Fruit fly (Drosophila melanogaster) whole organism, embryonic: ENCODE measurements around the gene SerRS-m.

Source experiments
- Blimp-1 ChIP-seq: fragments of 200-800 bp; sonication (Bioruptor generic); optimal IDR thresholded peaks from 3 replicates; lab custom pipeline; 2018; ENCODE audit warnings: missing biosample characterization, missing genetic modification characterization, mild to moderate bottlenecking, moderate library complexity, missing genetic modification reagents
- CG10543 ChIP-seq: fragments of 200-800 bp; sonication (Bioruptor generic); optimal IDR thresholded peaks from 3 replicates; lab custom pipeline; 2017; ENCODE audit warnings: missing biosample characterization, mild to moderate bottlenecking, missing genetic modification characterization, moderate library complexity
- CG12391 ChIP-seq: fragments of 200-800 bp; sonication (Bioruptor generic); optimal IDR thresholded peaks from 3 replicates; lab custom pipeline; 2018; ENCODE audit warnings: missing biosample characterization, mild to moderate bottlenecking, missing genetic modification characterization, moderate library complexity
- CG13296 ChIP-seq: fragments of 200-800 bp; sonication (Bioruptor generic); optimal IDR thresholded peaks from 3 replicates; lab custom pipeline; 2018; ENCODE audit warnings: missing biosample characterization, mild to moderate bottlenecking, missing genetic modification characterization
- CG13775 ChIP-seq: fragments of 200-800 bp; sonication (Bioruptor generic); optimal IDR thresholded peaks from 3 replicates; lab custom pipeline; 2017; ENCODE audit warnings: missing biosample characterization, mild to moderate bottlenecking, missing genetic modification characterization
- CG14965 ChIP-seq: fragments of 200-800 bp; sonication (Bioruptor generic); optimal IDR thresholded peaks from 2 replicates; lab custom pipeline; 2016; ENCODE audit warnings: missing biosample characterization, missing genetic modification characterization, borderline replicate concordance
- CG15601 ChIP-seq: fragments of 200-800 bp; sonication (Bioruptor generic); optimal IDR thresholded peaks from 3 replicates; lab custom pipeline; 2019; ENCODE audit warnings: missing biosample characterization, mild to moderate bottlenecking, missing genetic modification characterization, moderate library complexity
- CG17186 ChIP-seq: fragments of 200-800 bp; sonication (Bioruptor generic); optimal IDR thresholded peaks from 3 replicates; lab custom pipeline; 2017; ENCODE audit warnings: missing biosample characterization, missing genetic modification reagents, missing genetic modification characterization
- CG18619 ChIP-seq: fragments of 200-800 bp; sonication (Bioruptor generic); optimal IDR thresholded peaks from 3 replicates; lab custom pipeline; 2017; ENCODE audit warnings: missing biosample characterization, mild to moderate bottlenecking, missing genetic modification characterization
- CG30020 ChIP-seq: fragments of 200-800 bp; optimal IDR thresholded peaks from 2 replicates; lab custom pipeline; 2019; ENCODE audit warnings: missing biosample characterization, mild to moderate bottlenecking, missing genetic modification characterization, moderate library complexity
- CG31441 ChIP-seq: fragments of 200-800 bp; sonication (Bioruptor generic); IDR thresholded peaks from 2 replicates; pipeline ENCODE4 v1.3.6; 2022; ENCODE audit warnings: missing biosample characterization, missing genetic modification characterization
- CG32532 ChIP-seq: fragments of 200-800 bp; sonication (Bioruptor generic); IDR thresholded peaks from 2 replicates; pipeline ENCODE4 v1.3.6; 2022; ENCODE audit warnings: missing biosample characterization, missing genetic modification characterization
- CG42726 ChIP-seq: fragments of 200-800 bp; sonication (Bioruptor generic); IDR thresholded peaks from 2 replicates; pipeline ENCODE4 v1.3.6; 2022; ENCODE audit warnings: missing biosample characterization, missing genetic modification characterization; ENCODE audit not compliant: partially characterized antibody
- CG6683 ChIP-seq: fragments of 200-800 bp; sonication (Bioruptor generic); optimal IDR thresholded peaks from 2 replicates; lab custom pipeline; 2017; ENCODE audit warnings: missing biosample characterization, mild to moderate bottlenecking, missing genetic modification characterization, missing genetic modification reagents
- CG6765 ChIP-seq: fragments of 200-800 bp; sonication (Bioruptor generic); optimal IDR thresholded peaks from 3 replicates; lab custom pipeline; 2017; ENCODE audit warnings: missing biosample characterization, mild to moderate bottlenecking, missing genetic modification characterization
- CG6854 ChIP-seq: fragments of 200-800 bp; sonication (Bioruptor generic); optimal IDR thresholded peaks from 3 replicates; lab custom pipeline; 2017; ENCODE audit warnings: missing biosample characterization, mild to moderate bottlenecking, missing genetic modification characterization
- CG9797 ChIP-seq: fragments of 200-800 bp; sonication (Bioruptor generic); optimal IDR thresholded peaks from 3 replicates; lab custom pipeline; 2018; ENCODE audit warnings: missing biosample characterization, mild to moderate bottlenecking, missing genetic modification characterization
- Chrac-16 ChIP-seq: fragments of 200-800 bp; sonication (Bioruptor generic); optimal IDR thresholded peaks from 3 replicates; lab custom pipeline; 2016; ENCODE audit warnings: missing biosample characterization, missing genetic modification characterization
- Deaf1 ChIP-seq: fragments of 200-800 bp; optimal IDR thresholded peaks from 3 replicates; lab custom pipeline; 2019; ENCODE audit warnings: missing biosample characterization, mild to moderate bottlenecking, missing genetic modification characterization, moderate library complexity
- Dek ChIP-seq: fragments of 200-800 bp; sonication (Bioruptor generic); optimal IDR thresholded peaks from 3 replicates; lab custom pipeline; 2019; ENCODE audit warnings: missing biosample characterization, mild to moderate bottlenecking, missing genetic modification characterization, moderate library complexity
- Dp ChIP-seq: fragments of 200-800 bp; sonication (Bioruptor generic); optimal IDR thresholded peaks from 2 replicates; lab custom pipeline; 2018; ENCODE audit warnings: missing biosample characterization, mild to moderate bottlenecking, missing genetic modification characterization, moderate library complexity
- Ets65A ChIP-seq: fragments of 200-800 bp; sonication (Bioruptor generic); peaks from one replicate; lab custom pipeline; 2016; ENCODE audit warnings: missing biosample characterization, missing genetic modification characterization
- H15 ChIP-seq: fragments of 200-800 bp; sonication (Bioruptor generic); IDR thresholded peaks from 3 replicates; pipeline ENCODE4 v1.3.6; 2022; ENCODE audit warnings: missing biosample characterization, missing genetic modification characterization
- HLH4C ChIP-seq: fragments of 200-800 bp; sonication (Bioruptor generic); IDR thresholded peaks from 3 replicates; pipeline ENCODE4 v1.3.6; 2022; ENCODE audit warnings: missing biosample characterization, missing genetic modification characterization; ENCODE audit not compliant: partially characterized antibody
- HLHmδ ChIP-seq: fragments of 200-800 bp; sonication (Bioruptor generic); optimal IDR thresholded peaks from 2 replicates; lab custom pipeline; 2018; ENCODE audit warnings: missing biosample characterization, mild to moderate bottlenecking, missing genetic modification characterization, moderate library complexity
- Poxn ChIP-seq: fragments of 200-800 bp; sonication (Bioruptor generic); IDR thresholded peaks from 2 replicates; pipeline ENCODE4 v1.3.6; 2022; ENCODE audit warnings: missing biosample characterization, missing genetic modification characterization
- Ptx1 ChIP-seq: fragments of 200-800 bp; sonication (Bioruptor generic); IDR thresholded peaks from 2 replicates; pipeline ENCODE4 v1.3.6; 2022; ENCODE audit warnings: missing biosample characterization, missing genetic modification characterization
- Six4 ChIP-seq: fragments of 200-800 bp; sonication (Bioruptor generic); optimal IDR thresholded peaks from 2 replicates; lab custom pipeline; 2016; ENCODE audit warnings: missing biosample characterization, missing genetic modification characterization
- Sry-δ ChIP-seq: fragments of 200-800 bp; sonication (Bioruptor generic); optimal IDR thresholded peaks from 2 replicates; lab custom pipeline; 2016; ENCODE audit warnings: missing biosample characterization, missing genetic modification characterization
- Vsx1 ChIP-seq: fragments of 200-800 bp; sonication (Bioruptor generic); optimal IDR thresholded peaks from 2 replicates; lab custom pipeline; 2017; ENCODE audit warnings: missing biosample characterization, mild to moderate bottlenecking, missing genetic modification characterization, missing genetic modification reagents
- Xrp1 ChIP-seq: fragments of 200-800 bp; sonication (Bioruptor generic); IDR thresholded peaks from 2 replicates; pipeline ENCODE4 v1.3.6; 2022; ENCODE audit warnings: missing biosample characterization, missing genetic modification characterization
- br ChIP-seq: fragments of >200 bp; optimal IDR thresholded peaks from 2 replicates; lab custom pipeline; 2017
- chif ChIP-seq, 2 experiments: fragments of 200-800 bp; sonication (Bioruptor generic); optimal IDR thresholded peaks; 3 replicates each; lab custom pipeline; 2016; ENCODE audit warnings: missing biosample characterization in 2 of 2, missing genetic modification characterization in 2 of 2
- chinmo ChIP-seq: fragments of 200-800 bp; sonication (Bioruptor generic); IDR thresholded peaks from 4 replicates; pipeline ENCODE4 v1.3.6; 2022; ENCODE audit warnings: missing biosample characterization, missing genetic modification characterization; ENCODE audit not compliant: partially characterized antibody
- chm ChIP-seq: fragments of 200-800 bp; sonication (Bioruptor generic); IDR thresholded peaks from 2 replicates; pipeline ENCODE4 v1.3.6; 2022; ENCODE audit warnings: missing biosample characterization, missing genetic modification characterization
- crc ChIP-seq: fragments of 200-800 bp; sonication (Bioruptor generic); optimal IDR thresholded peaks from 2 replicates; lab custom pipeline; 2016; ENCODE audit warnings: missing biosample characterization, missing genetic modification characterization
- dan ChIP-seq: fragments of 200-800 bp; sonication (Bioruptor generic); IDR thresholded peaks from 2 replicates; pipeline ENCODE4 v1.3.6; 2022; ENCODE audit warnings: missing biosample characterization, missing genetic modification characterization
- ftz-f1 ChIP-seq: fragments of 200-800 bp; sonication (Bioruptor generic); optimal IDR thresholded peaks from 2 replicates; lab custom pipeline; 2016; ENCODE audit warnings: missing biosample characterization, missing genetic modification characterization
- grau ChIP-seq: fragments of 200-800 bp; optimal IDR thresholded peaks from 3 replicates; lab custom pipeline; 2019; ENCODE audit warnings: missing biosample characterization, mild to moderate bottlenecking, missing genetic modification characterization, moderate library complexity
- hb ChIP-seq: fragments of 200-800 bp; sonication (Bioruptor generic); IDR thresholded peaks from 3 replicates; pipeline ENCODE4 v1.3.6; 2022; ENCODE audit warnings: missing biosample characterization, missing genetic modification characterization; ENCODE audit not compliant: partially characterized antibody
- jing ChIP-seq: fragments of 200-800 bp; sonication (Bioruptor generic); optimal IDR thresholded peaks from 2 replicates; lab custom pipeline; 2018; ENCODE audit warnings: missing biosample characterization, mild to moderate bottlenecking, missing genetic modification characterization
- knrl ChIP-seq: fragments of 200-800 bp; sonication (Bioruptor generic); IDR thresholded peaks from 3 replicates; pipeline ENCODE4 v1.3.6; 2022; ENCODE audit warnings: missing biosample characterization, missing genetic modification characterization; ENCODE audit not compliant: partially characterized antibody
- lola ChIP-seq, 3 experiments: fragments of >200 bp in 2 of 3; fragments of 200-800 bp in 1 of 3; sonication (Bioruptor generic) in 1 of 3; optimal IDR thresholded peaks; 2 replicates each; lab custom pipeline; 2017 to 2019; ENCODE audit warnings: missing biosample characterization in 3 of 3, missing genetic modification characterization in 3 of 3, mild to moderate bottlenecking in 1 of 3, moderate library complexity in 1 of 3
- nom ChIP-seq: fragments of 200-800 bp; sonication (Bioruptor generic); optimal IDR thresholded peaks from 2 replicates; lab custom pipeline; 2017; ENCODE audit warnings: missing biosample characterization, missing genetic modification characterization, mild to moderate bottlenecking, moderate library complexity, missing genetic modification reagents
- pzg ChIP-seq: fragments of 200-800 bp; sonication (Bioruptor generic); optimal IDR thresholded peaks from 3 replicates; lab custom pipeline; 2018; ENCODE audit warnings: missing biosample characterization, mild to moderate bottlenecking, missing genetic modification characterization, moderate library complexity
- repo ChIP-seq: fragments of 200-800 bp; sonication (Bioruptor generic); optimal IDR thresholded peaks from 2 replicates; lab custom pipeline; 2016; ENCODE audit warnings: missing biosample characterization, missing genetic modification characterization
- sens-2 ChIP-seq: fragments of 200-800 bp; sonication (Bioruptor generic); IDR thresholded peaks from 2 replicates; pipeline ENCODE4 v1.3.6; 2022; ENCODE audit warnings: missing biosample characterization, missing genetic modification characterization
- usp ChIP-seq: fragments of >200 bp; optimal IDR thresholded peaks from 2 replicates; lab custom pipeline; 2017; ENCODE audit warnings: missing biosample characterization, missing genetic modification characterization

SerRS-m gene

DNA sequence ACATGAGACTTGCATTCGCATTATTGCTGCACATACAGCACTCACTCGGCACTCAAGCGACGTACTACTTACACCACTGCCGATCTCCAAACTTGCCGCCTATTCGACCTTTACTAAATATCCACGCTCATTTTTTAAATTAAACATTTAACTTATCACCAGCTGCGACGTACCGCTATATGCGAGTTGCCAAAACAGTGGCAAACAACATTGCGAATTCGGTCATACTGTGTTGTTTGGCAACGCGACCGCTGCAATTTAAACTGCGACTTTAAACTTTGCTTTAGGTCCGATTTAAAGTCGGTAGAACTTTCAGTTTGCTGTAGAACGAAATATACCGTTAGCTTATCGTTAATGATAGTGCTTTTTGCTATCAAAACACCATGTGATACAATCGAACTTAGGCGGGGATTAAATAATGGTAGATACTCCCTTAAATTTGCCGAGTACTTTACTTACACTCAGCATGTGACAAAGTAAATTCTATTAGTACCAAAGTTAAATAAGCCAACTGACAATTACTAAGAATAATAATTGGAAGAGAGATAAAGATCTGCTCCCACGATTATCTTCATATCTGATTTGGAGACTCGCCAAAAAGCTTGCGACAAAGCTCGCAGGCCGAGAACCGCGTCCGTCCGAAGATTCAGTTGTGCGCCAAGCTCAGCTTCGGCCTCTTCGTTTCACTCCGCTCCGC is 12.2 kb upstream of the SerRS-m start, which contains the start of the genes CG6236 and ea (continued):
- TF ChIP-seq Dp (GFP tag; lab: Kevin White, UChicago) = peak; percentile 30
- TF ChIP-seq H15 = no peak
- TF ChIP-seq CG13296 (GFP tag; lab: Kevin White, UChicago) = peak; percentile 1
- TF ChIP-seq Deaf1 (tag; lab: Kevin White, UChicago) = peak; percentile 77
- TF ChIP-seq CG17186 = peak; percentile 36
- peak; percentile 79 for TF ChIP-seq pzg (GFP tag; lab: Kevin White, UChicago)
- peak; percentile 9 for TF ChIP-seq CG6854 (GFP tag; lab: Kevin White, UChicago)
- no peak for TF ChIP-seq br (lab: Kevin White, UChicago)

DNA sequence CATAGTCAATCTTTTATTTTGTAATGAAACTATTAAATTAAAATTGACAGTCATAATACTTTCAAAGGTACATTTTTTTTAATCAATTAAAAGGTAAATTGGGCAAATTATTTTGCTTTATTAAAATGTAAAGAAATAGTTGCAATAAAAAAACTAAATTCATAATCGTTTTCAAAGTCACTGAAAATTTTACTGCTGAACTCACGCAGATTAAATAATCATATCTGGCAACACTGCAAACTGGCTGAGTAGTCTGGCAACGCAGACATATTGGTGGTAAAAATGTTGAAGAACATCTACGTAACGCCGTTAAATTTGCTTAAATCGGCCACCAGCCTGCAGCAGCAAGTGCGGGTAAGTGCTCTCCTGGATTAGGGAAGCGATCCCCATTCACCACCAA is 10.0 kb upstream of the SerRS-m start, which contains the start of gene mRpL9:
mRpL9 (plus strand) TSS at position 267 of the 400 bp plus-strand sequence.
- TF ChIP-seq CG18619 (GFP tag; lab: Kevin White, UChicago) (no peak), Poxn (GFP tag; lab: Robert Waterston, UW) (no peak), CG6765 (GFP tag; lab: Kevin White, UChicago) (no peak), Six4 (GFP tag; lab: Kevin White, UChicago) (no peak), grau (tag; lab: Kevin White, UChicago) (peak; percentile 39), nom (GFP tag; lab: Kevin White, UChicago) (no peak), Ptx1 (GFP tag; lab: Robert Waterston, UW) (no peak), CG31441 (GFP tag; lab: Robert Waterston, UW) (peak; percentile 98), Xrp1 (GFP tag; lab: Robert Waterston, UW) (no peak), dan (GFP tag; lab: Robert Waterston, UW) (no peak), CG30020 (peak; percentile 31), knrl (GFP tag; lab: Robert Waterston, UW) (peak; percentile 44; the same call in 1 of the 3 replicates), HLH4C (GFP tag; lab: Robert Waterston, UW) (0 out of 3 replicates have a peak, but pooled peaks have one; percentile 48), CG42726 (GFP tag; lab: Robert Waterston, UW) (no peak), CG10543 (no peak), Dek (tag; lab: Kevin White, UChicago) (no peak), chif (GFP tag; optimal IDR thresholded peaks at IDR 0.05; lab: Kevin White, UChicago) (no peak), ftz-f1 (GFP tag; lab: Kevin White, UChicago) (no peak), CG14965 (GFP tag; lab: Kevin White, UChicago) (no peak), Ets65A (GFP tag; lab: Kevin White, UChicago) (no peak), lola (GFP tag; optimal IDR thresholded peaks at IDR 0.05; lab: Kevin White, UChicago) (peak in 1 of 3 experiments; percentile 18), CG15601 (tag; lab: Kevin White, UChicago) (no peak), repo (GFP tag; lab: Kevin White, UChicago) (no peak), chinmo (GFP tag; lab: Robert Waterston, UW) (no peak), Vsx1 (GFP tag; lab: Kevin White, UChicago) (no peak), CG32532 (GFP tag; lab: Robert Waterston, UW) (peak; percentile 51; the same call in 1 of the 2 replicates), Sry-δ (GFP tag; lab: Kevin White, UChicago) (peak; percentile 71), crc (GFP tag; lab: Kevin White, UChicago) (no peak), usp (GFP tag; lab: Kevin White, UChicago) (no peak), CG12391 (tag; lab: Kevin White, UChicago) (peak; percentile 42), CG9797 (no peak), jing (GFP tag; lab: Kevin White, UChicago) (no peak), hb (GFP tag; lab: Robert Waterston, UW) (no peak), CG6683 (GFP tag; lab: Kevin White, UChicago) (no peak), chm (GFP tag; lab: Robert Waterston, UW) (no peak), CG13775 (GFP tag; lab: Kevin White, UChicago) (no peak), sens-2 (GFP tag; lab: Robert Waterston, UW) (no peak), Blimp-1 (GFP tag; lab: Kevin White, UChicago) (no peak), Chrac-16 (no peak), HLHmδ (GFP tag; lab: Kevin White, UChicago) (no peak)
